Worm (Caenorhabditis elegans): Measurements from ENCODE around the gene B0432.7.

DNA sequence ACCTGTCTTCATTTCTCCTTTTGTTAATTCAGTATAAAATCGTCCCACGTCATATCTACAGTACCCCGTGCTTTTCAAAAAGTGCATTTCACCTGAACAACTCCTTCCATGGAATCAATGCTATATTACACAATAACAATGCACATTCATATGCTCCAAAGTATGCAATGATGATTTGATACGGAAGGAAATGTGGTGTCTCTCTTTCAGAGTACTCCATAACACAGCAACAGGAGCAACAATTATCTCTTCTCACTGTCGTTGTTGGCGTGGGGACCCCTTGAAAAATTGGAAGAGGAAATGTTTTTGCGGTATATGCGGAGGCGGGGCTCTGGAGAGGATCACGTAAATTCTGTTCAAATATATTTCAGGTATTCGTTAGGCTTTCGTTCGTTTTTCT, 16.3 kb downstream of the B0432.7 start, which contains the start of gene cat-2:
- TF ChIP-seq sup-37 (GFP tag; optimal IDR thresholded peaks at IDR 0.05): no peak
- no peak for TF ChIP-seq ceh-8 (GFP tag; optimal IDR thresholded peaks at IDR 0.05)
- no peak for TF ChIP-seq lsy-2 (tag; optimal IDR thresholded peaks at IDR 0.05)
- TF ChIP-seq ztf-11 (tag; optimal IDR thresholded peaks at IDR 0.05): no peak
- TF ChIP-seq nhr-84 (tag; optimal IDR thresholded peaks at IDR 0.05): no peak
- no peak for TF ChIP-seq nhr-237 (tag; optimal IDR thresholded peaks at IDR 0.05)
- TF ChIP-seq nhr-11 (tag; optimal IDR thresholded peaks at IDR 0.05): no peak
- no peak for TF ChIP-seq dpl-1 (GFP tag; optimal IDR thresholded peaks at IDR 0.05)
- TF ChIP-seq nhr-12 (tag; optimal IDR thresholded peaks at IDR 0.05): no peak
- TF ChIP-seq lir-3 (tag; optimal IDR thresholded peaks at IDR 0.05; ENCODE audit: poor library complexity): no peak
- no peak for TF ChIP-seq fos-1 (tag; optimal IDR thresholded peaks at IDR 0.05)
- no peak for TF ChIP-seq pqm-1 (tag; optimal IDR thresholded peaks at IDR 0.05)
- TF ChIP-seq blmp-1 (tag; optimal IDR thresholded peaks at IDR 0.05): no peak

Measured in whole organism, L1 larva.